Fruit fly (Drosophila melanogaster): ENCODE results near the gene CG42564.

The CG42564 gene

dm6 chr3R:6382733-6383465, 8.6 kb downstream of the CG42564 start, which contains the start of gene gzl (continued):
- no peak for TF ChIP-seq p53 (GFP tag; optimal IDR thresholded peaks at IDR 0.05)
- no peak for TF ChIP-seq MTF-1 (GFP tag; optimal IDR thresholded peaks at IDR 0.05; ENCODE audit: borderline replicate concordance)
- TF ChIP-seq Tbp (GFP tag; optimal IDR thresholded peaks at IDR 0.05) = no peak
- no peak for TF ChIP-seq CG9215 (GFP tag; IDR thresholded peaks at IDR 0.05)
- TF ChIP-seq gem (tag; optimal IDR thresholded peaks at IDR 0.05) = no peak
- no peak for TF ChIP-seq Side (GFP tag; optimal IDR thresholded peaks at IDR 0.05)
- no peak for TF ChIP-seq Oli (tag; optimal IDR thresholded peaks at IDR 0.05)
- TF ChIP-seq Dbx (GFP tag; IDR thresholded peaks at IDR 0.05) = 0 out of 3 replicates have a peak, but pooled peaks have one; percentile 8
- peak; percentile 64 for TF ChIP-seq Dp (GFP tag; optimal IDR thresholded peaks at IDR 0.05)
- TF ChIP-seq CG8089 (GFP tag; optimal IDR thresholded peaks at IDR 0.05) = no peak
- TF ChIP-seq toy (GFP tag; IDR thresholded peaks at IDR 0.05) = no peak
- TF ChIP-seq CG12299 (tag; optimal IDR thresholded peaks at IDR 0.05) = no peak
- no peak for TF ChIP-seq tx (GFP tag; optimal IDR thresholded peaks at IDR 0.05)
- TF ChIP-seq CG10565 (GFP tag; optimal IDR thresholded peaks at IDR 0.05) = no peak
- no peak for TF ChIP-seq CG8290 (GFP tag; optimal IDR thresholded peaks at IDR 0.05)
- TF ChIP-seq CG8290 (tag; optimal IDR thresholded peaks at IDR 0.05) = no peak
- TF ChIP-seq klu (GFP tag; IDR thresholded peaks at IDR 0.05) = no peak
- no peak for TF ChIP-seq CG10209 (GFP tag; optimal IDR thresholded peaks at IDR 0.05)
- no peak for TF ChIP-seq crol (GFP tag; IDR thresholded peaks at IDR 0.05)
- peak; percentile 74 for TF ChIP-seq MESR4 (GFP tag; optimal IDR thresholded peaks at IDR 0.05)
- TF ChIP-seq CG8359 (GFP tag; optimal IDR thresholded peaks at IDR 0.05; ENCODE audit: borderline replicate concordance) = no peak
- no peak for TF ChIP-seq CG3065 (GFP tag; optimal IDR thresholded peaks at IDR 0.05)
- TF ChIP-seq CG12155 (GFP tag; optimal IDR thresholded peaks at IDR 0.05) = peak; percentile 55
- peak; percentile 43 for TF ChIP-seq Ets97D (GFP tag; optimal IDR thresholded peaks at IDR 0.05)
- TF ChIP-seq stwl (tag; optimal IDR thresholded peaks at IDR 0.05) = peak; percentile 68
- TF ChIP-seq tio (GFP tag; optimal IDR thresholded peaks at IDR 0.05) = no peak
- TF ChIP-seq onecut (GFP tag; IDR thresholded peaks at IDR 0.05) = no peak
- TF ChIP-seq gce (GFP tag; IDR thresholded peaks at IDR 0.05) = no peak
- TF ChIP-seq zfh1 (GFP tag; IDR thresholded peaks at IDR 0.05) = no peak
- TF ChIP-seq slbo (GFP tag; IDR thresholded peaks at IDR 0.05) = peak; percentile 13; the same call in 1 of the 2 replicates
- no peak for TF ChIP-seq NC2β (GFP tag; optimal IDR thresholded peaks at IDR 0.05)
- TF ChIP-seq Stat92E (GFP tag; optimal IDR thresholded peaks at IDR 0.05) = no peak
- TF ChIP-seq esg (GFP tag; conservative IDR thresholded peaks at IDR 0.05) = no peak
- TF ChIP-seq CG1647 (GFP tag; optimal IDR thresholded peaks at IDR 0.05) = no peak
- TF ChIP-seq otp (GFP tag; IDR thresholded peaks at IDR 0.05) = no peak
- TF ChIP-seq TFAM (GFP tag; optimal IDR thresholded peaks at IDR 0.05) = no peak
- no peak for TF ChIP-seq CG6254 (GFP tag; optimal IDR thresholded peaks at IDR 0.05)
- TF ChIP-seq vvl (GFP tag; IDR thresholded peaks at IDR 0.05) = no peak
- no peak for TF ChIP-seq Kr (GFP tag; optimal IDR thresholded peaks at IDR 0.05)
- no peak for TF ChIP-seq CG16863 (GFP tag; optimal IDR thresholded peaks at IDR 0.05)
- TF ChIP-seq CG12219 (GFP tag; optimal IDR thresholded peaks at IDR 0.05) = no peak
- TF ChIP-seq CG11560 (tag; IDR thresholded peaks at IDR 0.05) = no peak
- TF ChIP-seq CG2889 (GFP tag; IDR thresholded peaks at IDR 0.05) = no peak
- TF ChIP-seq bowl (GFP tag; IDR thresholded peaks at IDR 0.05) = no peak
- TF ChIP-seq Xbp1 (GFP tag; optimal IDR thresholded peaks at IDR 0.05) = no peak
- no peak for TF ChIP-seq repo (GFP tag; optimal IDR thresholded peaks at IDR 0.05)
- TF ChIP-seq CG17912 (GFP tag; optimal IDR thresholded peaks at IDR 0.05) = peak; percentile 1
- TF ChIP-seq D19B (GFP tag; optimal IDR thresholded peaks at IDR 0.05) = no peak
- no peak for TF ChIP-seq grau (tag; optimal IDR thresholded peaks at IDR 0.05)
- TF ChIP-seq CG17802 (tag; optimal IDR thresholded peaks at IDR 0.05) = no peak
- TF ChIP-seq Scr (GFP tag; IDR thresholded peaks at IDR 0.05; ENCODE audit: partially characterized antibody) = peak; percentile 97

All from whole organism, embryonic.